Worm (Caenorhabditis elegans): ENCODE data around the gene Y46H3A.4.

ce11 chrV:1789495-1789894, 21.4 kb downstream of the Y46H3A.4 start:
- TF ChIP-seq nhr-77 (tag; optimal IDR thresholded peaks at IDR 0.05) (no peak), R02D3.7 (tag; optimal IDR thresholded peaks at IDR 0.05) (no peak), snpc-4 (tag; optimal IDR thresholded peaks at IDR 0.05) (no peak), zip-11 (GFP tag; IDR thresholded peaks at IDR 0.05) (no peak), fkh-10 (GFP tag; optimal IDR thresholded peaks at IDR 0.05) (no peak), zag-1 (tag; optimal IDR thresholded peaks at IDR 0.05) (no peak), unc-62 (GFP tag; optimal IDR thresholded peaks at IDR 0.05 in 1 of 2) (peak in 1 of 2 experiments; percentile 73), unc-62 (tag; optimal IDR thresholded peaks at IDR 0.05) (no peak), lsy-2 (tag; optimal IDR thresholded peaks at IDR 0.05) (no peak), ctbp-1 (GFP tag; IDR thresholded peaks at IDR 0.05) (no peak), Y75B8A.6 (GFP tag; IDR thresholded peaks at IDR 0.05) (no peak), dve-1 (tag; optimal IDR thresholded peaks at IDR 0.05; ENCODE audit: insufficient read depth) (no peak), T26A8.4 (GFP tag; IDR thresholded peaks at IDR 0.05) (no peak), mdl-1 (tag; optimal IDR thresholded peaks at IDR 0.05) (peak in 1 of 2 experiments; percentile 54)
